Worm (Caenorhabditis elegans) whole organism, L4/young adult: ENCODE measurements around the gene C35D10.12.

Experiments used
- W03F9.2 ChIP-seq: fragments of 150-350 bp; optimal IDR thresholded peaks from 2 replicates; lab custom pipeline; 2014; ENCODE audit warnings: missing biosample characterization, missing genetic modification characterization
- dao-5 ChIP-seq: sonication (generic microtip); optimal IDR thresholded peaks from 2 replicates; lab custom pipeline; 2016; ENCODE audit warnings: missing genotype, missing genetic modification characterization, moderate library complexity, missing compliant biosample characterization
- him-1 ChIP-seq: sonication (generic microtip); optimal IDR thresholded peaks from 2 replicates; lab custom pipeline; 2016; ENCODE audit warnings: missing genotype, missing genetic modification reagents, missing genetic modification characterization, missing compliant biosample characterization

The C35D10.12 gene

DNA sequence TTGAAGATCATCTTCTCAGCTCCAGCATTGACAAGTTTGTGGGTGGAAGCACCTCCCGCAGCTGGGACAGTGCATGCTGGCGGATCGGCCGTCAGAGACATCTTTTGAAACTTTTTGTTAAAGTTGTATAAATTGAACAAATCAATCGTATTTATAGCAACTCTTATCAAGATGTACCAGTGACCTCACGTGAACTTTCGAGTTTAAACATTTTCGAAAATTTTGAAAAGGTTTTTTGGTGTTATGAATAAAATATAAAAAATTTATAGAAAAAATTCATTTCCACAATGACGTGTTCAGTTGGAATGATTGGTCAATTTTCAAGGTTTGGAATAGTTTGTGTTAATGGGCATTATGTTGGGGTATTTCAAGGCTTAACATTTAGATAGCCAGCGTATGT is 5.9 kb downstream of the C35D10.12 start, which contains the start of the genes msd-4 and C35D10.3:
Gene msd-4, minus strand, starts transcription at position 101 of the 400 bp plus-strand sequence.
Gene C35D10.3, plus strand, starts transcription at position 279 of the 400 bp plus-strand sequence.
- TF ChIP-seq dao-5 (tag; lab: Kevin White, UChicago) = no peak
- TF ChIP-seq W03F9.2 (tag; lab: Kevin White, UChicago) = no peak
- no peak for TF ChIP-seq him-1 (tag; lab: Kevin White, UChicago)

DNA sequence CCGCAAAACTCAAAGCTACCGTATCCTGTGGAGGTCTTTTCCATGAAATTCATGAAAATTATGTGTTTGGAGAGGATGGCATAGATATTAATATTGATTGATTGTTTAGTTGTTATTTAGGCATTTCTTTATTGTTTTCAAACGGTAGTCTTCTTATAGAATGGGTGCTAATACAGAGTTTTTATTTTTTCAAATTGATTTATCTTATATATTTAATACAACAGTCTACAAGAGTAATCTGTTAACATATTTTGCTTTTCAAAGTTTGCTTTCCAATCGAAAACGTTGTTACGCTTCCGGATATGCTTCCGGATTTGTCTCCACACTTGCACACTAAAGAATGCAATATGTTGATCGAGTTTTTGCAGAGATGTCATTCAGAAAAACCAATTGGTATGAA is 7.8 kb downstream of the C35D10.12 start, which contains the start of gene C35D10.17:
Gene C35D10.17, plus strand, starts transcription at position 301 of the 400 bp plus-strand sequence.
- no peak for TF ChIP-seq dao-5 (tag; lab: Kevin White, UChicago)

DNA sequence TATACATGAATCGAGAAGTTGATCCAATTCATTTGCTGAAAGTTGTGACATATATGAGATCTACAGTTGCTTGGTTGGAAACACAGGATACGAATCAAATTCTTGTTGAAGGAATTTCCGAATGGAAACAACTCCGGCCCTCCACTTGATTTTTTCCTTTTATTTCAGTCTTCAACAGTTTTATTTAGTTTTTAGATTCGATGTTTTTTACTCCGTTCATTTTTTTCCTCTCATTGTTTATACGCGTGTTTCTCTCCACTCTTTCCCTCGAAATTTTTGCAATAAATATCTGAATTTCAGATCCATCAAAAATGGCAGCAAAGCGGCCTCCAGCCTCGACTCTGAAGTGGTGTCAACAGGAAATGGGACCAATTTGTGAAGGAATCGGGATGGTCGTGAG is 11.4 kb downstream of the C35D10.12 start, which contains the start of gene coq-8:
Gene coq-8, plus strand, starts transcription at position 301 of the 400 bp plus-strand sequence.
- no peak for TF ChIP-seq dao-5 (tag; lab: Kevin White, UChicago)
- TF ChIP-seq him-1 (tag; lab: Kevin White, UChicago) = no peak
- TF ChIP-seq W03F9.2 (tag; lab: Kevin White, UChicago) = no peak

DNA sequence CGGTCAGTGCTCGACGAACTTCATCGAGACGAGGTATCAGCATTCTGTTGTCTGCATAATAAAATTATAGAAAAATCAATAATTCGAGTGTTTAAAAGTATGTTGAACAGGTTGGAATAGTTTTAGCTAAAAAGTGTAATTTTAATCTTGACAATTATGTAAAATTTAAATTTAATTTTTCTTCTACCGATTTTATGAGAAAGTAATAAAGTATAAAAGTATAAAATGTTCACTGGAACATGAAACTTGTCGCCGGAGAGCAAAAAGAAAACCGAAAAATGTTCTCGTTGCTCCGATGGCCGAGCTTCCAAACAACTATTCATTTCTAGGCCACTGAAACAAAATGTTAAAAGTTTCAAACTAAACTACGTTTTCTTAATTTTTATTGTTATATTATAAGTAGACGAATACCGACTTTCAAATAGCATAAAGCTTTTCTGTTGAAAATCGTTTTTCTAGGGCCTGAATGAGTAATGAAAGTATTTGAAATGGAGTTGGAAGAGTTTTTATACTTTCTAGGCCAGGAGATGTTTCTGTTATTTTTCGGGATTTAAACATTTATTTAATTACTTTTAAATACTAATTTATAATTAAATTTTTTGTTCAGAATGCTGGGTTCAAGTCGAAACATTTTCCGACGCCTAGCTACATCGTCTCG is 12.7 kb downstream of the C35D10.12 start, which contains the start of the genes C35D10.10 and C35D10.5:
Gene C35D10.10, minus strand, starts transcription at position 51 of the 658 bp plus-strand sequence.
Gene C35D10.5, plus strand, starts transcription at position 608 of the 658 bp plus-strand sequence.
- TF ChIP-seq W03F9.2 (tag; lab: Kevin White, UChicago) (no peak), dao-5 (tag; lab: Kevin White, UChicago) (no peak), him-1 (tag; lab: Kevin White, UChicago) (no peak)

DNA sequence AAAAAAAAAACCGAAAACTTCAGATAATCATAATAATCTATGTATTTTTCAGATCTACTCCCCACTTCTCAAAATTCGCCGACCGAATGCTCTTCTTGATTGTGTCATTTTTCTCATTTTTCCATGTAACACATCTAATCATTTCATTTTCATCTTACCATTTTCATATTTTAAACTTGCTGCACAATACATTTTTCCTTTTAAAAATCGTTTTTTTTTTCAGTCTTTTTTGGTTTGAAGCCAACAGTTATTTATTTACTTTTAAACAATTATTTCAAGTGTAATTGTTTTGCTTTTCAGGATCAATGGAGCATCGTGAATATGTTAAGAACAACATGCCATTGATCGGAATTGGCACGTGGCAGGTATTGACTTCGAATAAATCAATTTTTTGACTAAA is 15.5 kb downstream of the C35D10.12 start, which contains the start of gene C35D10.6:
Gene C35D10.6, plus strand, starts transcription at position 301 of the 400 bp plus-strand sequence.
- TF ChIP-seq dao-5 (tag; lab: Kevin White, UChicago) = no peak
- TF ChIP-seq him-1 (tag; lab: Kevin White, UChicago) = no peak
- TF ChIP-seq W03F9.2 (tag; lab: Kevin White, UChicago) = no peak

DNA sequence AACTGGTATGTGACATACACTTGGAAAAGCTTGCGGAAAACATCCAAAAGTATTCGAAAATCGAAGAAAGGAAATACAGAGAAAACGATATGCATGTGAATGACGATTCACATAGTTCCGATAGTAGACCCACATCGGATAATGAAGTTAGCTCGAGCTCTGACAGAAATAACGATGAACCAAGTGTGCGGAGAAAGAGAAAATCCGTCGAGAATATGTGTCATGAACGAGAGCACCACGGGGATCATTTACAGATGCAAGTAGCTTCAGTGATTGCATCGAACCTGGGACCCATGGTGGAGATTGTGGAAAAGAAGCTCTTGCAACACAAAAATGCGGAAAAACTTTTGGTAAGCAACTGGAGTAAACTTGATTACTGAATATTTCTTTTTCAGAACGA is 17.6 kb downstream of the C35D10.12 start:
- no peak for TF ChIP-seq him-1 (tag; lab: Kevin White, UChicago)
- TF ChIP-seq dao-5 (tag; lab: Kevin White, UChicago) = no peak
- no peak for TF ChIP-seq W03F9.2 (tag; lab: Kevin White, UChicago)

DNA sequence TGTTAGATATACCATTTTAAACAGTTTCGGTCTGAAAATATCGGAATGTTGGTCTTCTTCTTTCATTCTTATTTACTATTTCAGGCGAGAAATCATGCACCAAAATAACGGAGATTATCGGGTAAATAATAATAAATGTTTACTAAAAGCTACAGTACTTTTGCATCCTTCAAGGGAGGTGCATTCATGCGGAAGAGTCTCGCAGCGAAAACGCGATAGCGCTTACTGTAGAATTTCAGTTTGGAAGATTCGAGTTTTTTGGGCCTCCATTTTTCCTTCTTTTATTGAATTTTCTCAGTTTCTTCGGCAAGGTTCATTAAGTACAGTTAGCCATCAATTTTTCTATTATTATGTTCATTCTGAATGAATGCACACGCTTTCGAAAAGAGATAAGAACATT is 18.5 kb downstream of the C35D10.12 start, which contains the start of gene C35D10.7:
Gene C35D10.7, plus strand, starts transcription at position 85 of the 400 bp plus-strand sequence.
- no peak for TF ChIP-seq W03F9.2 (tag; lab: Kevin White, UChicago)
- no peak for TF ChIP-seq dao-5 (tag; lab: Kevin White, UChicago)
- no peak for TF ChIP-seq him-1 (tag; lab: Kevin White, UChicago)

DNA sequence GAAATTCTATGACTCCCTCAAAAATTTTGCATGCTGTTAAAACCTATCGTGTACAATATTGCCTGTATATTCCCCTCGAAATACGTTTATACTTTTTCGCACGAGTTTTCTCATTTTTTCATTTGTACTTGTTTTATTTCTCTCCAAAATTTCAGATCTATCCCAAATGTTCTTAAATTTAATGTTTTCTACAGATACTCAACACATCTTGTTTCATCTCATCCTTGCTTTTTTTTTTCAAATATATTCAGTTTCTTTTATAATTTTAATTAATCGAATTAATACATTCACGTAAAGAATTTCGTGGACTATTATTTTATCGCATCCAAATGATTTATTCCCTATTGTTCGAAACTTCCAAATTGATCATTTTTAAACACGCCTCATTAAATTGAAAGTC is 19.7 kb downstream of the C35D10.12 start, which contains the start of gene C35D10.8:
Gene C35D10.8, plus strand, starts transcription at position 301 of the 400 bp plus-strand sequence.
- TF ChIP-seq him-1 (tag; lab: Kevin White, UChicago) = no peak
- no peak for TF ChIP-seq dao-5 (tag; lab: Kevin White, UChicago)
- TF ChIP-seq W03F9.2 (tag; lab: Kevin White, UChicago) = no peak

DNA sequence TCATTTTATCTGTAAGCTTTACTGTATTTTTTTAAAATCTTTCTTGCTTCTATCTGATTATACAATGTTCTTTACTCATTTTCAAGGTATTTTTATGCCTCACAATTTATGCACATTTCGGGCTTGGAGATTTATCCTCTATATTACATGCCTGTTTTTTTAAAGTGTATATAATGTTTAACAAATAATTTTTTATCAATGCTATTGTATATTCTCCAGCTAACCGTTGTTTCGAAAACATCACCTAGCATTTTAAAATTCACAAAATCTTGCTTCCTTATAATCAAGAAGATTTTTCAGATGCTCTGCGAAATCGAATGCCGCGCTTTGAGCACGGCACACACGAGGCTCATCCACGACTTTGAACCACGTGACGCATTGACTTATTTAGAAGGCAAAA is 22.5 kb downstream of the C35D10.12 start, which contains the start of gene ced-4:
Gene ced-4, plus strand, starts transcription at position 301 of the 400 bp plus-strand sequence.
- TF ChIP-seq him-1 (tag; lab: Kevin White, UChicago) (no peak), W03F9.2 (tag; lab: Kevin White, UChicago) (no peak), dao-5 (tag; lab: Kevin White, UChicago) (no peak)

DNA sequence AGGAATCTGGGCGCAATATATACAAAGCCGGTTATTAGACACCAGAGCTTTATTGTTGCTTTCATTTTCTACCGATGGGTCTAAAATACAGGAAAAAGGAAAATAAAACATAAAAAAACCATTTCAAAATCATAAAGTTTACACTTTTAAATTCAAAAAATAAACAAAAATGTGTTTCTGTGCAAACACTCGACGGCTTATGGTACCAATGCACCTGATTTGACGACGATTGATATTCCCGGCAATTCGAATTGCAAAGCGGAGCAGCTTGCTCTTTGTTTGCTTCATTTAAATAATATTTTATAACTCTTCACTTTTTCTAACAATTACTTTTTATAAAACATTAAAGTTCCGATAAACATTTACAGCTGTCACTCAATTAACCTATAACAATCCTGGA is 24.4 kb downstream of the C35D10.12 start, which contains the start of gene F26A1.1:
Gene F26A1.1, plus strand, starts transcription at position 369 of the 400 bp plus-strand sequence.
- TF ChIP-seq dao-5 (tag; lab: Kevin White, UChicago) (no peak), W03F9.2 (tag; lab: Kevin White, UChicago) (peak; percentile 73)

DNA sequence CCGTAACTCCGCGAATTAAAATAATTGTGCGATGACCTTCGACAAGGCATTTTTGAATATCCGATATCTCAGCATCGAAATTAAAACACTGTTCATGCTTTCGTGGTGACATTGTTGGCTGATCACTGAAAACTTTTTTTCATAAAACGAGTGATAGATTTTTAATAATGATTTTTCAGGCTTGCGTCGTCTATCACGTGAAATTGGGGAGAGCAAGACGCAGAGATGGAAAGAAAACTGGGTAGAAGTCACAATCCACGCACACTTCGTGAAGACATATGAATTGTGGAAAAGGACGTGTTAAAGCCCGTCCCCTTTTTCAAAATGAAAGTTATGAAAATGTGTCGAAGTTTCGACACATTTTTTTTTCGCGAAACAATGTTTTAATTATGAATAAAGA is 24.8 kb downstream of the C35D10.12 start, which contains the start of gene nonu-1:
Gene nonu-1, minus strand, starts transcription at position 169 of the 400 bp plus-strand sequence.
- TF ChIP-seq him-1 (tag; lab: Kevin White, UChicago) (no peak), dao-5 (tag; lab: Kevin White, UChicago) (no peak), W03F9.2 (tag; lab: Kevin White, UChicago) (no peak)

DNA sequence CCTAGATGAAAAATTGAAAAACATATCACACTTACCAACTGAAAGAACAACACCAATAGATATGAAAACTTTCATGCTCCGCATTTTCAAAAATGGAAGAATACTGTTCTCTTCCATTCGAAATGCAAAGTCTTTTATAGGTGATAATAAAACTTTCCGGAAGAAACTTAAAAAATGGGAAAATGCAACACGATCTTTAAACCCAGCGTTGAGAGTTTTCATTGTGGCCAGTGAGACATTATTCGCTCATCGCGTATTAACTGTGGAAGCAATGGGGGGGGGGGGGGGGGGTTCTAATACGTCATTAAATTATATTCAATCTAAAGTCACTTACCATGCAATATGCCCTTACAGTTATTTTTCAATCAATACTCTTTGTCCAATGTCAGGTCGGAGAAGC is 30.2 kb downstream of the C35D10.12 start, which contains the start of the genes clec-157 and fkh-5:
Gene clec-157, minus strand, starts transcription at position 101 of the 400 bp plus-strand sequence.
Gene fkh-5, plus strand, starts transcription at position 336 of the 400 bp plus-strand sequence.
- TF ChIP-seq him-1 (tag; lab: Kevin White, UChicago) = no peak
- TF ChIP-seq W03F9.2 (tag; lab: Kevin White, UChicago) = no peak
- TF ChIP-seq dao-5 (tag; lab: Kevin White, UChicago) = no peak

DNA sequence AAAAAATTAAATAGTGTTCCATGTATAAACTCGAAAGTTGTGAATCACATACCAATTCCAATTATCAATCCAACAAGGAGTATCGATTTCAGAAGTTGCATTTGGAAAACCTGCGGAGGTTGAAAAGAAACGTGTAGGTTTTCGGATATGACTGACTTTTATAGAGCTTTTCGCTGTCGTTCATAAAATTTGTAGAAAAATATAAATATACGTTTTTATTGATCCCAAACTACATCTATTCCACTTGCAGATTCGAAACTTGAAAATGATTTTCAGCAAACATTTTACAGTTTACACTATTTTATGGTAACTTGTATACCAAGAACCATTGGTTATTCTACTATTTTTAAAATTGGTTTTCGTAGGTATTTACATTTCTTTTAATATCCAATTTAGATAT is 32.4 kb downstream of the C35D10.12 start, which contains the start of gene clec-156:
Gene clec-156, minus strand, starts transcription at position 101 of the 400 bp plus-strand sequence.
- no peak for TF ChIP-seq him-1 (tag; lab: Kevin White, UChicago)
- no peak for TF ChIP-seq W03F9.2 (tag; lab: Kevin White, UChicago)
- TF ChIP-seq dao-5 (tag; lab: Kevin White, UChicago) = no peak
